Worm (Caenorhabditis elegans) whole organism, early embryonic: ENCODE measurements around the gene gck-4.

Experiments
- aly-1 ChIP-seq: sonication (generic microtip); optimal IDR thresholded peaks from 2 replicates; lab custom pipeline; 2016; ENCODE audit warnings: missing genetic modification characterization, missing compliant biosample characterization
- ama-1 ChIP-seq: fragments of 150-350 bp; optimal IDR thresholded peaks from 2 replicates; lab custom pipeline; 2014
- ceh-36 ChIP-seq: sonication (generic microtip); optimal IDR thresholded peaks from 2 replicates; lab custom pipeline; 2016; ENCODE audit warnings: missing genetic modification characterization, inconsistent platforms, missing compliant biosample characterization
- ets-7 ChIP-seq: sonication (generic microtip); optimal IDR thresholded peaks from 2 replicates; lab custom pipeline; 2016; ENCODE audit warnings: missing genotype, missing genetic modification characterization, missing compliant biosample characterization
- flt-1 ChIP-seq: fragments of 200-800 bp; sonication (Bioruptor generic); IDR thresholded peaks from 2 replicates; pipeline ENCODE4 v1.3.6; 2022; ENCODE audit warnings: missing genetic modification characterization, missing compliant biosample characterization
- pes-1 ChIP-seq: fragments of 200-800 bp; sonication (Bioruptor generic); IDR thresholded peaks from 2 replicates; pipeline ENCODE4 v1.3.6; 2022; ENCODE audit warnings: missing genetic modification reagents, missing genetic modification characterization, missing compliant biosample characterization
- tbx-11 ChIP-seq: fragments of 200-800 bp; sonication (Bioruptor generic); IDR thresholded peaks from 2 replicates; pipeline ENCODE4 v1.3.6; 2022; ENCODE audit warnings: missing genetic modification characterization, missing compliant biosample characterization
- tbx-37 ChIP-seq: fragments of 200-800 bp; sonication (Bioruptor generic); conservative IDR thresholded peaks from 2 replicates; pipeline ENCODE4 v1.3.6; 2022; ENCODE audit warnings: missing genetic modification reagents, missing genetic modification characterization, missing compliant biosample characterization
- tra-4 ChIP-seq: sonication (generic microtip); optimal IDR thresholded peaks from 2 replicates; lab custom pipeline; 2017; ENCODE audit warnings: missing genetic modification characterization, missing compliant biosample characterization

- TF ChIP-seq tra-4 (tag; lab: Kevin White, UChicago) (no peak), ets-7 (tag; lab: Kevin White, UChicago) (no peak), ama-1 (no peak), pes-1 (GFP tag; lab: Robert Waterston, UW) (no peak), flt-1 (GFP tag; lab: Robert Waterston, UW) (no peak), tbx-37 (GFP tag; lab: Robert Waterston, UW) (no peak), aly-1 (no peak), ceh-36 (tag; lab: Kevin White, UChicago) (no peak), tbx-11 (GFP tag; lab: Robert Waterston, UW) (no peak)
Observed at ce11 chrX:13660206-13660605, 16.8 kb upstream of the gck-4 start, which contains the start of gene C04A11.1.
